Worm (Caenorhabditis elegans): ENCODE measurements around the gene unc-41.

unc-41 gene

ce11 chrV:10003315-10003969 lies 27.4 kb upstream of the unc-41 start:
- TF ChIP-seq ztf-23 (GFP tag; IDR thresholded peaks at IDR 0.05): 0 out of 2 replicates have a peak, but pooled peaks have one; percentile 21
- no peak for TF ChIP-seq cog-1 (tag; optimal IDR thresholded peaks at IDR 0.05)
- no peak for TF ChIP-seq flt-1 (GFP tag; IDR thresholded peaks at IDR 0.05)
- TF ChIP-seq med-1 (GFP tag; optimal IDR thresholded peaks at IDR 0.05; ENCODE audit: insufficient read depth): no peak
- TF ChIP-seq klf-2 (GFP tag; conservative IDR thresholded peaks at IDR 0.05): no peak
- no peak for TF ChIP-seq ztf-29 (GFP tag; IDR thresholded peaks at IDR 0.05)

- TF ChIP-seq T22C8.4 (GFP tag; IDR thresholded peaks at IDR 0.05) (no peak), klf-2 (GFP tag; conservative IDR thresholded peaks at IDR 0.05) (no peak), med-1 (GFP tag; optimal IDR thresholded peaks at IDR 0.05; ENCODE audit: insufficient read depth) (no peak), flt-1 (GFP tag; IDR thresholded peaks at IDR 0.05) (no peak), ztf-23 (GFP tag; IDR thresholded peaks at IDR 0.05) (no peak), cog-1 (tag; optimal IDR thresholded peaks at IDR 0.05) (no peak), ztf-29 (GFP tag; IDR thresholded peaks at IDR 0.05) (no peak), tab-1 (GFP tag; IDR thresholded peaks at IDR 0.05) (no peak), ref-1 (GFP tag; conservative IDR thresholded peaks at IDR 0.05) (no peak)
Observed at ce11 chrV:10002720-10003119, 26.7 kb upstream of the unc-41 start.

ce11 chrV:10000760-10001159 lies 24.7 kb upstream of the unc-41 start, which contains the start of gene K08H10.10:
TSS of gene K08H10.10 (plus strand) at chrV:10001060.
- TF ChIP-seq T22C8.4 (GFP tag; IDR thresholded peaks at IDR 0.05): no peak
- no peak for TF ChIP-seq cog-1 (tag; optimal IDR thresholded peaks at IDR 0.05)
- TF ChIP-seq klf-2 (GFP tag; conservative IDR thresholded peaks at IDR 0.05): no peak
- TF ChIP-seq ztf-29 (GFP tag; IDR thresholded peaks at IDR 0.05): no peak
- no peak for TF ChIP-seq med-1 (GFP tag; optimal IDR thresholded peaks at IDR 0.05; ENCODE audit: insufficient read depth)
- no peak for TF ChIP-seq tab-1 (GFP tag; IDR thresholded peaks at IDR 0.05)
- no peak for TF ChIP-seq ztf-23 (GFP tag; IDR thresholded peaks at IDR 0.05)
- TF ChIP-seq ref-1 (GFP tag; conservative IDR thresholded peaks at IDR 0.05): no peak
- TF ChIP-seq flt-1 (GFP tag; IDR thresholded peaks at IDR 0.05): no peak

- TF ChIP-seq klf-2 (GFP tag; conservative IDR thresholded peaks at IDR 0.05) (no peak), med-1 (GFP tag; optimal IDR thresholded peaks at IDR 0.05; ENCODE audit: insufficient read depth) (no peak)
Observed at ce11 chrV:9995791-9996190, 19.8 kb upstream of the unc-41 start, which contains the start of gene K08H10.6. TSS of gene K08H10.6 (minus strand) at chrV:9995891.

ce11 chrV:9991610-9992009 lies 15.6 kb upstream of the unc-41 start, which contains the start of the genes rde-1 and trpp-6:
TSS of gene rde-1 (minus strand) at chrV:9991642.
TSS of gene trpp-6 (plus strand) at chrV:9991895.
- no peak for TF ChIP-seq ztf-23 (GFP tag; IDR thresholded peaks at IDR 0.05)
- TF ChIP-seq T22C8.4 (GFP tag; IDR thresholded peaks at IDR 0.05): no peak
- TF ChIP-seq med-1 (GFP tag; optimal IDR thresholded peaks at IDR 0.05; ENCODE audit: insufficient read depth): no peak
- no peak for TF ChIP-seq ref-1 (GFP tag; conservative IDR thresholded peaks at IDR 0.05)
- no peak for TF ChIP-seq cog-1 (tag; optimal IDR thresholded peaks at IDR 0.05)
- TF ChIP-seq ztf-29 (GFP tag; IDR thresholded peaks at IDR 0.05): no peak
- TF ChIP-seq flt-1 (GFP tag; IDR thresholded peaks at IDR 0.05): no peak
- TF ChIP-seq tab-1 (GFP tag; IDR thresholded peaks at IDR 0.05): no peak
- no peak for TF ChIP-seq klf-2 (GFP tag; conservative IDR thresholded peaks at IDR 0.05)

- TF ChIP-seq klf-2 (GFP tag; conservative IDR thresholded peaks at IDR 0.05) (no peak), med-1 (GFP tag; optimal IDR thresholded peaks at IDR 0.05; ENCODE audit: insufficient read depth) (no peak), tab-1 (GFP tag; IDR thresholded peaks at IDR 0.05) (no peak), T22C8.4 (GFP tag; IDR thresholded peaks at IDR 0.05) (no peak), ref-1 (GFP tag; conservative IDR thresholded peaks at IDR 0.05) (no peak), flt-1 (GFP tag; IDR thresholded peaks at IDR 0.05) (no peak), ztf-29 (GFP tag; IDR thresholded peaks at IDR 0.05) (no peak), ztf-23 (GFP tag; IDR thresholded peaks at IDR 0.05) (no peak), cog-1 (tag; optimal IDR thresholded peaks at IDR 0.05) (no peak)
Observed at ce11 chrV:9987688-9988087, 11.7 kb upstream of the unc-41 start, which contains the start of gene C27H6.8. TSS of gene C27H6.8 (minus strand) at chrV:9987788.

- TF ChIP-seq ref-1 (GFP tag; conservative IDR thresholded peaks at IDR 0.05) (no peak), tab-1 (GFP tag; IDR thresholded peaks at IDR 0.05) (no peak), ztf-23 (GFP tag; IDR thresholded peaks at IDR 0.05) (no peak)
Observed at ce11 chrV:9986177-9986576, 10.1 kb upstream of the unc-41 start, which contains the start of gene rmd-2. TSS of gene rmd-2 (minus strand) at chrV:9986277.

- TF ChIP-seq T22C8.4 (GFP tag; IDR thresholded peaks at IDR 0.05): no peak
Observed at ce11 chrV:9985227-9985864, 9.3 kb upstream of the unc-41 start.

ce11 chrV:9984821-9985220 lies 8.8 kb upstream of the unc-41 start:
- no peak for TF ChIP-seq flt-1 (GFP tag; IDR thresholded peaks at IDR 0.05)
- no peak for TF ChIP-seq ref-1 (GFP tag; conservative IDR thresholded peaks at IDR 0.05)
- TF ChIP-seq klf-2 (GFP tag; conservative IDR thresholded peaks at IDR 0.05): no peak
- TF ChIP-seq T22C8.4 (GFP tag; IDR thresholded peaks at IDR 0.05): no peak

ce11 chrV:9983529-9983928 lies 7.5 kb upstream of the unc-41 start:
- TF ChIP-seq T22C8.4 (GFP tag; IDR thresholded peaks at IDR 0.05) (no peak), ztf-29 (GFP tag; IDR thresholded peaks at IDR 0.05) (no peak), klf-2 (GFP tag; conservative IDR thresholded peaks at IDR 0.05) (no peak), flt-1 (GFP tag; IDR thresholded peaks at IDR 0.05) (no peak), ref-1 (GFP tag; conservative IDR thresholded peaks at IDR 0.05) (no peak), med-1 (GFP tag; optimal IDR thresholded peaks at IDR 0.05; ENCODE audit: insufficient read depth) (no peak), ztf-23 (GFP tag; IDR thresholded peaks at IDR 0.05) (no peak), cog-1 (tag; optimal IDR thresholded peaks at IDR 0.05) (no peak), tab-1 (GFP tag; IDR thresholded peaks at IDR 0.05) (no peak)
